Fruit fly (Drosophila melanogaster): Measurements from ENCODE around the gene CG33688.

DNA sequence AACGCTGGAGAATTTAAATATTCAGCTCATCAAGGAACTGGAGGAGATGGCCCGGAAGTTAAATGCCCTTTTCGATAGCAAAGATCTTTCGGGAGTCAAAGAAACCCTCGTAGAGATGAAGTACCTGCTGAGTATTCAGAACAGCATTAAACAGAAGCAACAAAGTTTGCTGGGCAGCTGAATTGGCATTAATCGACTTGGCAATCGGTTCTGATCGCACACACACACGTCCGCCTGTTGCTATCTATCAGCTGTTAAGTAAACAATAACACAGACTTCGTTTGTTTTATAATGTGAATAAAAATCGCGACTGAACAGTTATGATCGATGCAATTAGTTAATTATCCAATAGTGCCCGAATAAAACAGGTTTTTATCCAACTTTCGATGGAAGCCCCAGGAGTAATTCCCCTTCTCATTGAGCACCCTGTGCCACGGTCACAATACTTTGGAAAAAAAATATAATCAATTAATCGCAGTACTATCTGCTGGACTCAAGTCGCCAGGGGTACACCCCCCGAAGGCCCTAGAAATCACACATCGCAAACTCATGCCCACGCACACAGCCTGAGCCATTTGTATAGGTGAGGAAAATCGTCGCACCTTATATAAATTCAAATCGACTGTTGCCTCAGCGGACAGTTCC is 35.0 kb downstream of the CG33688 start:
- TF ChIP-seq pnt (GFP tag; optimal IDR thresholded peaks at IDR 0.05) (no peak), twi (tag; optimal IDR thresholded peaks at IDR 0.05) (no peak)

Measured in whole organism, embryonic.